Worm (Caenorhabditis elegans) whole organism, young adult: Measurements from ENCODE around the gene spp-3.

Experiments used
- B0035.1 ChIP-seq: sonication (generic microtip); optimal IDR thresholded peaks from 2 replicates; lab custom pipeline; 2016; ENCODE audit warnings: missing genetic modification characterization, mild to moderate bottlenecking, missing compliant biosample characterization, missing genotype, missing genetic modification reagents
- B0261.1 ChIP-seq: sonication (generic microtip); optimal IDR thresholded peaks from 2 replicates; lab custom pipeline; 2016; ENCODE audit warnings: mild to moderate bottlenecking, missing genetic modification characterization, moderate library complexity, missing compliant biosample characterization
- B0336.3 ChIP-seq: fragments of 200-800 bp; sonication (Bioruptor generic); IDR thresholded peaks from 2 replicates; pipeline ENCODE4 v1.3.6; 2022; ENCODE audit warnings: missing genetic modification characterization, missing compliant biosample characterization
- F22D6.2 ChIP-seq: sonication (generic microtip); optimal IDR thresholded peaks from 2 replicates; lab custom pipeline; 2016; ENCODE audit warnings: mild to moderate bottlenecking, missing genetic modification characterization, missing compliant biosample characterization
- F23B12.7 ChIP-seq: sonication (generic microtip); optimal IDR thresholded peaks from 2 replicates; lab custom pipeline; 2017; ENCODE audit warnings: missing genetic modification characterization, mild to moderate bottlenecking, missing compliant biosample characterization, antibody characterized with exemption, moderate library complexity; ENCODE audit not compliant: insufficient read depth
- F37B4.10 ChIP-seq: fragments of 200-800 bp; sonication (Bioruptor generic); IDR thresholded peaks from 2 replicates; pipeline ENCODE4 v1.3.6; 2022; ENCODE audit warnings: missing genetic modification characterization, missing compliant biosample characterization
- F57A8.1 ChIP-seq: fragments of 200-800 bp; sonication (Bioruptor generic); optimal IDR thresholded peaks from 2 replicates; lab custom pipeline; 2018; ENCODE audit warnings: mild to moderate bottlenecking, missing genetic modification characterization, moderate library complexity, missing compliant biosample characterization
- F57C9.4 ChIP-seq: sonication (generic microtip); optimal IDR thresholded peaks from 2 replicates; lab custom pipeline; 2017; ENCODE audit warnings: mild to moderate bottlenecking, missing genetic modification characterization, missing compliant biosample characterization
- K12H6.12 ChIP-seq: fragments of 200-800 bp; sonication (Bioruptor generic); optimal IDR thresholded peaks from 2 replicates; lab custom pipeline; 2018; ENCODE audit warnings: mild to moderate bottlenecking, missing genetic modification characterization, missing compliant biosample characterization
- Y53F4B.3 ChIP-seq: fragments of 200-800 bp; sonication (Bioruptor generic); IDR thresholded peaks from 2 replicates; pipeline ENCODE4 v1.3.6; 2022; ENCODE audit warnings: missing genetic modification reagents, missing genetic modification characterization, missing compliant biosample characterization
- Y56A3A.18 ChIP-seq: fragments of 200-800 bp; sonication (Bioruptor generic); IDR thresholded peaks from 2 replicates; pipeline ENCODE4 v1.3.6; 2022; ENCODE audit warnings: missing genetic modification reagents, missing genetic modification characterization, missing compliant biosample characterization
- aptf-2 ChIP-seq: fragments of 200-800 bp; sonication (Bioruptor generic); conservative IDR thresholded peaks from 2 replicates; pipeline ENCODE4 v1.3.6; 2022; ENCODE audit warnings: missing genetic modification reagents, missing genetic modification characterization, missing compliant biosample characterization
- aptf-3 ChIP-seq: fragments of 200-800 bp; sonication (Bioruptor generic); IDR thresholded peaks from 2 replicates; pipeline ENCODE4 v1.3.6; 2022; ENCODE audit warnings: missing genetic modification characterization, missing compliant biosample characterization
- ceh-27 ChIP-seq: fragments of 200-800 bp; sonication (Bioruptor generic); optimal IDR thresholded peaks from 2 replicates; lab custom pipeline; 2018; ENCODE audit warnings: mild to moderate bottlenecking, missing genetic modification characterization, moderate library complexity, missing compliant biosample characterization
- chd-7 ChIP-seq: sonication (generic microtip); optimal IDR thresholded peaks from 2 replicates; lab custom pipeline; 2016; ENCODE audit warnings: mild to moderate bottlenecking, missing genetic modification characterization, moderate library complexity, missing compliant biosample characterization
- egl-18 ChIP-seq: fragments of 200-800 bp; sonication (Bioruptor generic); IDR thresholded peaks from 2 replicates; pipeline ENCODE4 v1.3.6; 2022; ENCODE audit warnings: missing genetic modification reagents, missing genetic modification characterization, missing compliant biosample characterization
- fkh-3 ChIP-seq: sonication (generic microtip); optimal IDR thresholded peaks from 2 replicates; lab custom pipeline; 2016; ENCODE audit warnings: mild to moderate bottlenecking, missing genetic modification characterization, missing compliant biosample characterization
- gei-17 ChIP-seq: fragments of 200-800 bp; sonication (Bioruptor generic); optimal IDR thresholded peaks from 2 replicates; lab custom pipeline; 2018; ENCODE audit warnings: mild to moderate bottlenecking, missing genetic modification characterization, missing compliant biosample characterization
- hlh-26 ChIP-seq: fragments of 200-800 bp; sonication (Bioruptor generic); conservative IDR thresholded peaks from 2 replicates; pipeline ENCODE4 v1.3.6; 2022; ENCODE audit warnings: missing genetic modification reagents, missing genetic modification characterization, missing compliant biosample characterization
- hmg-1.2 ChIP-seq: fragments of 200-800 bp; sonication (Bioruptor generic); IDR thresholded peaks from 2 replicates; pipeline ENCODE4 v1.3.6; 2022; ENCODE audit warnings: missing genetic modification reagents, missing genetic modification characterization, missing compliant biosample characterization
- hmg-20 ChIP-seq: fragments of 200-800 bp; sonication (Bioruptor generic); IDR thresholded peaks from 2 replicates; pipeline ENCODE4 v1.3.6; 2022; ENCODE audit warnings: missing genetic modification reagents, missing genetic modification characterization, missing compliant biosample characterization
- hrde-1 ChIP-seq: sonication (generic microtip); optimal IDR thresholded peaks from 2 replicates; lab custom pipeline; 2016; ENCODE audit warnings: missing genetic modification characterization, mild to moderate bottlenecking, missing compliant biosample characterization, moderate library complexity, missing genotype, missing genetic modification reagents, borderline replicate concordance
- lag-1 ChIP-seq: fragments of 200-800 bp; sonication (Bioruptor generic); IDR thresholded peaks from 2 replicates; pipeline ENCODE4 v1.3.6; 2022; ENCODE audit warnings: missing genetic modification reagents, missing genetic modification characterization, missing compliant biosample characterization
- lin-40 ChIP-seq: sonication (generic microtip); optimal IDR thresholded peaks from 2 replicates; lab custom pipeline; 2016; ENCODE audit warnings: missing genetic modification characterization, mild to moderate bottlenecking, missing compliant biosample characterization, missing genotype, missing genetic modification reagents
- lsy-27 ChIP-seq: sonication (generic microtip); optimal IDR thresholded peaks from 2 replicates; lab custom pipeline; 2017; ENCODE audit warnings: missing genetic modification characterization, mild to moderate bottlenecking, missing compliant biosample characterization, antibody characterized with exemption, missing genotype, borderline replicate concordance; ENCODE audit not compliant: insufficient read depth
- madf-3 ChIP-seq: fragments of 200-800 bp; sonication (Bioruptor generic); IDR thresholded peaks from 2 replicates; pipeline ENCODE4 v1.3.6; 2022; ENCODE audit warnings: missing genetic modification reagents, missing genetic modification characterization, missing compliant biosample characterization
- mcd-1 ChIP-seq: fragments of 200-800 bp; sonication (Bioruptor generic); IDR thresholded peaks from 2 replicates; pipeline ENCODE4 v1.3.6; 2022; ENCODE audit warnings: missing genetic modification reagents, missing genetic modification characterization, missing compliant biosample characterization
- nhr-179 ChIP-seq: sonication (generic microtip); optimal IDR thresholded peaks from 2 replicates; lab custom pipeline; 2016; ENCODE audit warnings: mild to moderate bottlenecking, missing genetic modification characterization, missing compliant biosample characterization
- pbrm-1 ChIP-seq: fragments of 200-800 bp; sonication (Bioruptor generic); IDR thresholded peaks from 2 replicates; pipeline ENCODE4 v1.3.6; 2022; ENCODE audit warnings: missing genetic modification reagents, missing genetic modification characterization, missing compliant biosample characterization
- snpc-1.1 ChIP-seq: sonication (generic microtip); optimal IDR thresholded peaks from 2 replicates; lab custom pipeline; 2017; ENCODE audit warnings: missing genetic modification characterization, mild to moderate bottlenecking, missing compliant biosample characterization, antibody characterized with exemption, moderate library complexity, missing genotype, missing genetic modification reagents; ENCODE audit not compliant: insufficient read depth
- somi-1 ChIP-seq: fragments of 200-800 bp; sonication (Bioruptor generic); optimal IDR thresholded peaks from 2 replicates; lab custom pipeline; 2018; ENCODE audit warnings: mild to moderate bottlenecking, missing genetic modification characterization, missing compliant biosample characterization
- xnd-1 ChIP-seq: sonication (generic microtip); optimal IDR thresholded peaks from 2 replicates; lab custom pipeline; 2016; ENCODE audit warnings: missing genotype, missing genetic modification reagents, missing genetic modification characterization, missing compliant biosample characterization
- ztf-26 ChIP-seq: sonication (generic microtip); optimal IDR thresholded peaks from 2 replicates; lab custom pipeline; 2017; ENCODE audit warnings: missing genetic modification characterization, missing compliant biosample characterization

Gene spp-3

DNA sequence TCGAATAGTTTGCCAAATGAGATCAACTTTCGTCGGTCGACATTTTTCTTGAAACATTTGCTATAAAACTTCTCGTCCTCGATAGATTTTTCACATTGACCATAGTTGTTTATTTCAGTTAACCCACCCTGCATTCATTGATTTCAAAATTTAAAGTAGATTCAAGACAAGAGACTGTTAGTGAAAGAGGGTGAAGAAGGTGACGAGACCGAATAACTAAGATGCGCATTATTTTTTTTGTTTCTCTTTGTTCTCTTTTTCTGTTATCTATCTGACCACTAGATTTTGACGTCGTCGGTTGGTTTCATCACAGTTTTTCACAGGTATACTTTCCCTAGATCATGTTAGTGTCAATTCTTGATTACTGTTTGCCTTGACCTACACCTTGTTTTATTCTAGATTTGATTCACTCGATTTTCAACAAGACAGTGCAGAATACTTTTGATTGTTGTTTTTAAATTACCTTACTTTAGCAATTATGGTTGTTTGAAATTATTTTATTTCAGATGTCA lies 15.6 kb upstream of the spp-3 start, which contains the start of gene ttr-30:
Gene ttr-30 (plus strand): TSS at position 265 of the 512 bp plus-strand sequence.
- TF ChIP-seq aptf-2 (no peak), hrde-1 (tag; lab: Kevin White, UChicago) (no peak), hmg-1.2 (GFP tag; lab: Robert Waterston, UW) (no peak), somi-1 (GFP tag; lab: Kevin White, UChicago) (no peak), ztf-26 (tag; lab: Kevin White, UChicago) (peak; percentile 5), Y53F4B.3 (GFP tag; lab: Robert Waterston, UW) (no peak), lsy-27 (tag; lab: Kevin White, UChicago) (no peak)
- TF ChIP-seq, all 124 proteins: peak for 1

DNA sequence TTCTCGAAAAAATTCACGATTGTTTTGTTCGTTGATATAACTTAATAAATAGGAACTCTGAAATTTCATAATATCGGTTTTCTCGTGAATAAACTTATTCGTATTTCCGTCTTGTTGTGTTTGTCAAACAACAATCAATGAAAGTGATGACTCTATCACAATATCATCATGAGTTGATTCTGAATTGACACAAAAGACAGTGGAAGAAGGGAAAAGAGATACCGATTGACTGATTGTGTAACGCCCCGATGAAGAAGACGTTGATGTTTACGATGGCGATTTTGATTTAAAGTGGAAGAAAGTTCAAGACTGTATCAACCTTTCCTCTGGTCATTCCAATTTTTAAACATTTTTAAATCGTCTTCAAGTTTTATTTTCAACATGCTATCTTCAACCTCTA lies 14.4 kb upstream of the spp-3 start, which contains the start of gene ttr-59:
Gene ttr-59 (plus strand): TSS at position 218 of the 400 bp plus-strand sequence.
- no peak for TF ChIP-seq ceh-27
- TF ChIP-seq F57C9.4 (tag; lab: Kevin White, UChicago): no peak
- no peak for TF ChIP-seq Y56A3A.18 (GFP tag; lab: Robert Waterston, UW)
- TF ChIP-seq madf-3: no peak
- TF ChIP-seq nhr-179: no peak

DNA sequence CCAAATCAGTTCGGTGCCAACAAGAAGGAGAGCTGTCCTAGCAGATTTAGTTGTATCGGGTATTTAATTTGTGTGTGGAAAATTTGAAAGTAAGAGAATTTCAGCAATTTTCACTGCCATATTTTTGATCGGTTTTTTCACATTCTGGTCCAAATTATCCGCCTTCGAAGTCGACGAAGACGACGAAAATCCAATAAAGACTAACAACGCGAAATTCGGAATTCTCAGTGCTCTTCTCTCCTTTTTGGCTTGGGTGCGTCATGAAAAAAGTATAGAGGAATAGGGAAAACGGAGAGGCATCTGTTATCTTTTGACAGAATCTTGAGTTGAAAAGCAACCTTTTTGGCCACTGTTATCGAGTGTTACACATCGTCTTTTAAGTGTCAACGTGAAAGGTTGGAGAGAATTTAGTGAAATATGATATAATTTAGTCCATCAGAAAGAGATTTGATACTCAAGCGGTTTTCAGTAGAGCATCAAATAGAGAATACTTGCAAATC lies 13.0 kb upstream of the spp-3 start:
- TF ChIP-seq F37B4.10 (GFP tag; lab: Robert Waterston, UW) (no peak), chd-7 (no peak), mcd-1 (no peak), B0336.3 (GFP tag; lab: Robert Waterston, UW) (no peak), fkh-3 (no peak), lsy-27 (tag; lab: Kevin White, UChicago) (no peak), F57A8.1 (GFP tag; lab: Kevin White, UChicago) (no peak), Y53F4B.3 (GFP tag; lab: Robert Waterston, UW) (no peak), B0035.1 (tag; lab: Kevin White, UChicago) (no peak), gei-17 (no peak), F23B12.7 (tag; lab: Kevin White, UChicago) (no peak), egl-18 (GFP tag; lab: Robert Waterston, UW) (no peak), snpc-1.1 (tag; lab: Kevin White, UChicago) (no peak), B0261.1 (tag; lab: Kevin White, UChicago) (no peak), F22D6.2 (tag; lab: Kevin White, UChicago) (no peak), hmg-20 (GFP tag; lab: Robert Waterston, UW) (no peak), pbrm-1 (GFP tag; lab: Robert Waterston, UW) (no peak)

DNA sequence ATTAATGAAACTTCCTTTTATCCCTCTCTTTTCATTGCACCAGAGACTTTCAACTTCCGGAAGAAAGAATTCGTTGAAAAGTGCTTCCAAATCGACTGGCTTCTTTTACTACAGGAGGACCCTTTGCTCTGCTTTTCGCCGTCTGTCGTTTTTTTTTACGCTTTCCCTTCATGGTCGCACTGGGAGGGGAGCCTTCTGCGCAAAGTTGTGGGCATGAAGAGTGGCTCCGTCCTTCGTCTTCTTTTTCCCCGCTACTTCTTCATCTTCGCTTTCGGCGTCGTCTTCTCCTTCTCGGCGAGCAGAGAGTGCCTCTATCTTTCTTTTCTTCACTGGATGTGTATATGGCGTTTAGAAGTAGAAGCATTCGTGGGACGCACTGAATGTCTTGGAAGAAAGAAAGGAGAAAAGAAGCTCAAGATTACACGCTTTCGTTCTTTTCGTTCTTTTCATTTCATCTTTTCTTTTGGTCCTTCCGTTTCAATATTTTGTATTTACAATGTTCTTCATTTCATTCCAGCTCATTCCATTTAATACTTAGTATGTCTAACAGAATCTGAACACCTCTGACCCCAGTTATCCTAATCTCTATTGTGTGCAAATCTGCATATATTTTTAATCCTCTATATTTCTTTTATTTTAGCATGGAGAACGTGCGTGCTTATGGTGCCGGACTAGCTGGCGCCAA lies 12.0 kb upstream of the spp-3 start, which contains the start of gene sng-1:
Gene sng-1 (plus strand): TSS at position 635 of the 685 bp plus-strand sequence.
- TF ChIP-seq aptf-3 (GFP tag; lab: Robert Waterston, UW): no peak
- no peak for TF ChIP-seq xnd-1 (tag; lab: Kevin White, UChicago)
- TF ChIP-seq K12H6.12 (tag; lab: Kevin White, UChicago): peak; percentile 26
- TF ChIP-seq lin-40: no peak
- no peak for TF ChIP-seq hlh-26 (GFP tag; lab: Robert Waterston, UW)
- no peak for TF ChIP-seq aptf-2
- TF ChIP-seq lag-1 (GFP tag; lab: Robert Waterston, UW): no peak
